Worm (Caenorhabditis elegans) whole organism, dauer: Measurements from ENCODE around the gene C56C10.6.

Experiments used
- unc-62 ChIP-seq: sonication (generic microtip); optimal IDR thresholded peaks from 2 replicates; lab custom pipeline; 2017; ENCODE audit warnings: missing biosample characterization, missing genetic modification reagents, missing genetic modification characterization

Gene C56C10.6

DNA sequence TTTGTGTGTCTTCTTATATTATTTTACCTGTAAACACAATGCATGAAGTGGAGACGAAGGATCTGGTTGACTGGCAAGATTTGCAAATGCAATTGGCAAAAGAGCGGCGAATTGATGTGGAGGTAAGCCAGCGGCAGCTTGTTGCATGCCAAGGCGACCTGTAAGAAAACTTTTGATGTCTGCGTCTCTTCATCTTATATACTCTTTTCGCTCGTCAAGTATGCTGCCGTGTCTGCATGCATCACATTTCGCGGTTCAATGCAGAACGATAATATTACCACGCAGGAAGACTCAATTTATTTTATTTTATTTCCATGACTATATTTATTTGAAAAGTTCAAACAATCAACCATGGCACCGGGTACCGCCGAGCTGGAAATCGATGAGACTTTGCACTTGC, 19.8 kb upstream of the C56C10.6 start, which contains the start of gene vps-33.2:
vps-33.2 (plus strand) TSS at position 244 of the 400 bp plus-strand sequence.
- TF ChIP-seq unc-62 = no peak

DNA sequence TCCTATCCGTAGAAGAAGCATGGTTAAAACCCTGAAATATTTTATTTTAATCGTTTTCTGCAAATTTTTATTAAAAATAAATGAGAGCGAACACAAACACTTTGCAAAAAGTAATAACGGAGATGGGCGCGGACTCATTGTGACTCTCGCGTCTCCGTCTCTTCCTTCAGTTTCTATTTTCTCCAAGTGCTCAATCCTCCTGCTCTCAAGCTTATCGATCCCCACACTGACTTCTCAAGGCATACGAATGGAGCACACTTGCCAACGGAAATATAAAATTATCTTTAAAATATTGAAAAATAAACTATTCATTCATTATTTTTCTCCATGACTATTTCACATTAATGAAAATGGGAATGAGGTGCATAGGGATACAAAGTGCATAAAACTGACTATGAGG, 16.9 kb upstream of the C56C10.6 start, which contains the start of gene dnj-8:
dnj-8 (minus strand) TSS at position 31 of the 400 bp plus-strand sequence.
- no peak for TF ChIP-seq unc-62

DNA sequence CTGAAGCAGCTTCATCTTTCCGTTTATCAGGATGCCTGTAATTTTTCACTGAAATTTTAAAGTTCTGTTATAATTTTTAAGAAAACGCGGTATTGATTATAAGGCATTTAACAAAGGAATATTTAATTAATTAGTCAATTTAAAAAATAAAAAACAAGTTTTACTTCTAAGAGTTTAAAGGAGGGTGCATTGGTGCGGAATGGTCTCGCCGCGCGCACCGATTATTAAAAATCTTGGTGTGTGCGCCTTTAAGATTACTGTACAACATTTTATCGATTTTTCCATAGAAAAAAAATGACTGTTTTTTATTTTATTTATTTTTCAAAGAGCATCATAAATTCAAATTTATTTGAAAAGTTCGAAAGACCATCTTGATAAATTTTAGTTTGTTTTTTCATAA, 16.4 kb upstream of the C56C10.6 start:
- TF ChIP-seq unc-62 = no peak

DNA sequence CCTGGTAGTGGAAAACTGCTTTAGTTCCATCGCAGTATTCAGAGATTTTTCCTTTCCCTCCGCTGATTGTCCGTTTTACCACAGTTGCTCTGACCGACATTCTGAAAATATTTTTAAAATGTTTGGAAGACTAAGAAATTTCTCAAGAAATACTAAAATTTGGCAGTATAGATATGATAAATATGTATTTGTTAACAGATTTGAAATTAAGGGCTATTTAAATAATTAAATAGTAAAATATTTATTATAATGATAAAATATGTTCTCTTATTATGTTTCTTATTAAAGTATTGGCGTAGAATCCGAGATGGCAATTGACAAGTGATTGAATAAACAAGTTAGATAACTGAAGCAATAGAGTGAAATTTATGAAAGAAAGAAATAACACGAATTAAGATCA, 13.0 kb upstream of the C56C10.6 start, which contains the start of gene aipr-1:
aipr-1 (minus strand) TSS at position 101 of the 400 bp plus-strand sequence.
- TF ChIP-seq unc-62 = no peak

DNA sequence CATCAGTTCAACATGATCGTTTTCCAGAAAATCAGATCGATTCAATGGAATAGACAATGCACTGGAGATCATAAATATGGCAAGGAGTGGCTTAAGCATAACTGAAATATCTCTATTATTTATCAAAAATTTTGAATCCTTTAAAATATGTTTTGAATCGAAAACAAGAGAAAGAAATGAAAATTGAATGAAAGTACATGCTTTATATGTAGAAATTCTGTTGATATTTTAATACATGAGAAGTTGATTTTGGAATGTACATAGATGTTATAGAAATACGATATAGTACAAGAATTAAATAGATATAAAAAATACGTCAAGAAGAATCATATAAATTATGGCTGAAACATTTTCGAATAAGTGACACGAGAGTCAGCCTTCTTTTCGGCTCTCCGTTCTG, 11.1 kb upstream of the C56C10.6 start, which contains the start of gene C56C10.9:
C56C10.9 (minus strand) TSS at position 101 of the 400 bp plus-strand sequence.
- TF ChIP-seq unc-62 = no peak

DNA sequence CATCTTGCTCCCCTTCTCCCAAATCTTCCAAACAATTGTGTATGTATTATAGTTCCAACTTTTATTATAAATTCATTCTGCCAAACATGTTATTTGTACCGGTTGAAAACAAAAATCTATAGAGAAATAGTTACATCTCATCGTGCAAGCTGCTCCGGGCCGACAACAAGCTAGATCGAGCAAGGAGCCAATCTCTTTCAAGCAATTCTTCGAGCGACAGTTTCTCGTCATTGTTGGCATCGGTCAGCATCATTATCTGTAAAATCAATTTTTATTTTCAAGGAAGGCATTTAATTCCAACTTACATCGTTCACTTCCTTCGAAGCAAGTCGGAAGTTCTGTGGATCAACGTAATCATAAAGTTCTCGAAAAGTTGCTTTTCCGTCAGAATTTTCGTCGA, 9.9 kb upstream of the C56C10.6 start:
- no peak for TF ChIP-seq unc-62

DNA sequence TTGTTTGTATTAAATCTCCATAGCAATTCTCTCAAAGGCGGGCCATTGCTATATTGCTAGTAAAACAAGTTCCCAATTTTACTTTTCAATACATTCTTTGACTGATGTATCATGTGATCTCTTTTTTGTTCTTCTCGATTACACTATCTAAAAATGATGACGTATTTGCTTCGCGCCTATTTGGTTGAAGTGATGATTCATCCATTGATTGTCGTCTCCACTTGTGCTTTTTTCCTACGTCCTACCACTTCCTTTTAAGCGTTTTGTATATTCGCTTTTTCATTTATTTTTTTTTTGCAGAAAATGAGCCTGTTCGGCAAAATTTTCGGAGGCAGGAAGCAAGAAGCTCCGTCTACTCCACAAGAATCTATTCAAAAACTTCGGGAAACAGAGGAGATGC, 8.3 kb upstream of the C56C10.6 start, which contains the start of gene vps-32.1:
vps-32.1 (plus strand) TSS at position 301 of the 400 bp plus-strand sequence.
- TF ChIP-seq unc-62 = no peak

DNA sequence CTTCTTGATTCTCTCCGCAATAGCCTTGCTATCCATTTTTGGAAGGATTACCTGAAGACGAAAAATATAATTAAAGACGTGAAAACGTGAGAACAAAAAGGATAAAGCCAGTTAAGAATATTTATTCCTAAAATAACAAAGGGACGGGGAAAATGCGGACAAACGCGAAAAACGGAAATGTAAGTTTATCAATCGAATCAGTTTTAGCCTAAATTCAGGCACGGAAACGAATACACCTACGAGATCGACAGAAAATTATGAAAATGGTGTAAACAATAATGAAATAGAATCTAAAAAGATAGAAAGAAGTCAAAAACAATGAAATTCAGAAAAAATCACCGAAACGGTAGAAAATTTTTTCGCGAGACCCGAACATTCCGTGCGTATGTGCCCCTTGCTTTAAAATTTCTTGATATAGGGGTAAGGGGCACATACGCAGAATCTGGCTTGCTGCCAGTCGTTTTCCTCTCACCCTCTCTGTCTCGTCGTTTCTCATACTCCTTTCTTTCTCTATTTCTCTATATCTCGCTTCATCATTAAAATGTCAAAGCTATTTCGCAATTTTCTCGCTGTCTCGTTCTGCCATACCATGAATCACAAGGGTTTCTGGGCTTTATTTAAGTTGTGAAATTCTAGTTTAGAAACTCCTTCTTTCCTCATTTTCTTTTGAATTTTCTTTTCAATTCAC, 7.6 kb upstream of the C56C10.6 start, which contains the start of gene icd-1:
icd-1 (minus strand) TSS at position 51 of the 688 bp plus-strand sequence.
- no peak for TF ChIP-seq unc-62

DNA sequence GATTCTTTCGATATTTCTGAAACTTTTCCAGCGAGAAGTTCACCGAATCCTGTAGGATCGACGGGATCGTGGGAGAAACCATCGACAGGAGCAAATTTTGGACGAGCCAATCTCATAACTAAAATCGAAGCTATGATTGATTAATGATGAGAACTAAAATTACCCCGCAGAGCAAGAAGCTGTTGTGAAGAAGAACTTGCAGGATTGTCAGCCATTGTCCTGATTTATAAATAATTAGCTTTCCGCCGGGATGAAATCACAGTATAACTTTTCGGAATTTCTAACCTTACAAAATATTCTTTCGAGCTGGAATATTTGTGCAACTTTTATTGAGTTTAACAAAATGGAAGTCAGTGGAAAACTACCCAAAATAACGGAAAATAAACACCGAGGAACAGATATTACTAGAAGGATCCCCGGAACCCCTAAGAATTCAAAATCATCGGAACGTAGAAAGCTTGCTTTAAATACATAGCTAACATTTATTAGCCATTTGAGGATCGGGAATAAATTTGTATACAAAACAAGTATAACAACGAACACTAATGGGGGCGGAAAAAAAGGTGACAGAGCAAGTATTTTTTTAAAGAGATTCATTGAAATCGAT, 6.2 kb upstream of the C56C10.6 start, which contains the start of gene C56C10.7:
C56C10.7 (minus strand) TSS at position 312 of the 607 bp plus-strand sequence.
- TF ChIP-seq unc-62 = no peak

DNA sequence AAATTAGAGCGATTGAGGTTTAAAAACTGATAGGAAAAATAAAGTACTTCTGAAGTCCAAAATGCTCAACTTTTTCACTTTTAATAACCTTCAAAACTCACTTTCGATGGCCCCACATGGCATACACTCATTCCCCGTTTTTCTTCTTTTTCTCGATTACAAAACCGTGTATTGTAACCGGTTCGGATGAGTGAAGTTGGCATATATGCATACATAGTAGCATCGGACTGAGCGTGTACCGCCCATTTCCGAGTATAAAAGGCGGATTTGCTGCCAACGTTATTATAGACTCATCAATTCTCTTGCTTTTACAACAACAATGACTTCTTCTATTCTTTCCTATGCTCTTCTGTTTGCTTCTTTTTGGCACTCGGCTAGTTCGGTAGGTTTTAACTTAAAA, 1.6 kb upstream of the C56C10.6 start, which contains the start of gene C56C10.4:
C56C10.4 (plus strand) TSS at position 301 of the 400 bp plus-strand sequence.
- TF ChIP-seq unc-62 = no peak

DNA sequence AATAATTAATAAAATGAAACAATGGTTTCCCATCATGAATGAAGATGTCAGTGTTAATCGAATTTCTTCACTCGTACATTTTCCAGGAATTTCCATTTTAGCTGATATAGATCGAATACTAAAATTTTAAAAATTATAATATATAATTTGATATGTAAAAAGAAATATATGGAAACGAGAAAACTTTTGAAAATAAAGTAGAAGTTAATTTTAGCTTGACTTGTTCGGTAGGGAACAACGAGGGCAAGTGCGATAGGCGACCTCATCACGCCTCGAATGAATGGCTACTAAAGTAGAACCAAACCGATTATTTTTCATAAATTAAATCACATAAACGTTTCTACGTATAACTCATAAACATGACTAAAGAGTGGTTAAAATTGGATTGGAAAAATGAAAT, 2.8 kb downstream of the C56C10.6 start, which contains the start of gene sra-31:
sra-31 (minus strand) TSS at position 101 of the 400 bp plus-strand sequence.
- TF ChIP-seq unc-62 = no peak

DNA sequence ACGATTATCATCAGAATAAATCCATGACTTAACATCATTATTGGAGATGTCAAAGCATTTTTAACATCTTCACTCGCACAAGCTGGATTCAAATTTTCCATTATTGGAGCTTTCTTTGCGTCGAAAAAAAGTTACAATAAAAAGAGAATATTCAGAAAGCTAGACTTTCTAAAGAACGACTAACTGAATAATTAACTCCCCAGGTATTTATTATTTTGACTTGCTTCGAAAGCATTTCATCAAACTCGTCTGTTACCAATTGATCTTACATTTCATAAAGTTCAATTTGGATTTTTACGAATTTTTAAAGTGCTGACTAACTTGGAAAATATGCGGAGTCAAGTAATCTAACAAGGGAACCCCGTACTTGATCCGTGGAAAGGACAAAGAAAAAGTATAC, 5.5 kb downstream of the C56C10.6 start, which contains the start of gene sra-29:
sra-29 (minus strand) TSS at position 101 of the 400 bp plus-strand sequence.
- TF ChIP-seq unc-62 = no peak

DNA sequence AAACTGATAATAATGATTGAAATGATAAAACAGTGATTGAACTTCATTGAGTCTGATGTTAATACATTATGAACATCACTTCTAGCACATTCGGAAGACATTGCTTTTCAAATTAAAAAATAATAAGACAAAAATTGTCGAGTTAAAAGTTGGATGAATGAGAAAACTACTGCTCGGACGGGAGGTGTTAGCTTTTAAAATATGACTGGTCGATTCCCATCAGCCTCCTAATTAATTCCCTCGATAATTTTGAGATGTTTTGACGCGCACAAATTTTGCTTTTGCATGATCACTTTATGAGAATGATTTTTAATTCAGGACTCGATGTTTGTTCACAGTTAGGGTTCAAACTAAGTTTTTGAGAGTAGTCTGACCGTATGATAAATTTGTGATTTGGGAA, 7.5 kb downstream of the C56C10.6 start, which contains the start of gene sra-28:
sra-28 (minus strand) TSS at position 101 of the 400 bp plus-strand sequence.
- TF ChIP-seq unc-62 = no peak

DNA sequence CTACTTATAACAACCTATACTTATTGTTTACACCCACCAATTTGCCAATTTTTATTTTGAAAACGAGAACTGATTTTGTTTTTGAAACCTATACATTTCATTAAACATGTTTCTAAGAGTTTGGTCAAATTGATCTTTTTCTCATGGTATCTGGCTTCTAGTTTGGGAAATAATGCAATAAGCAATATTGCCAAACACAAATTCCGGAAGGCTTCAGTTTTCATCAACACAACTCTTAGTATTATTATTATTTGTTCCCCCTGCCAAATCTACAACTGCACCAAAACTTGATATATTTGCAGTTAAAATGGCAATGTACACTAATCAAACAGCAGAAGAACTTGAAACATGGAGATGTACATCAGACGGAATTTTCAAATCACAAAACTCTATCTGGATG, 12.4 kb downstream of the C56C10.6 start, which contains the start of gene sra-27:
sra-27 (plus strand) TSS at position 301 of the 400 bp plus-strand sequence.
- no peak for TF ChIP-seq unc-62

DNA sequence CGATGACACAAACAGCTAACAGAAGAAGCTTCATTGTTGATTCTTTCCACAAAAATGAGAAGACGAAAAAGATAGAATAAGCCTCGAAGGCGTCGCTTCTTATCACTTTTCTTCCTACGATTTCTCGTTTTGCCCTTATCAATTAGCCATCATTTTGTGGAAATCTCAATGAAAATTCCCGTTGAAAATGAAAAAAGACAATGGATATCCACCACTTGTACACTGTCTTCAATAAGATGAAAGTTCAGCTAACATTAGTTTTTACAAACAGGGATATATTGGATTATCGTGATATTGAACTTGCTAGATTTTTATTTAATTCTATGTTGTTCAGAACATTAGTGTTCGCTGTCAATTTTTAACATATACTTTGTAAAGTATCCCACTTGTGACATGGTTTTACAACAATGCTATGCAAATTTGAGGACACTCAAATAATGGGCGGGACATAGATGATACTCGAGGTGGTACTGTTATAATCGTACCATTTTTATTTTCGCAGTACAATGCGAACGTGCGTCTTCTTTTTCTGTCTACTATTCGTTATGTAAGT, 14.4 kb downstream of the C56C10.6 start, which contains the start of the genes F18C5.5 and F18C5.9:
F18C5.5 (minus strand) TSS at position 101 of the 553 bp plus-strand sequence.
F18C5.9 (plus strand) TSS at position 503 of the 553 bp plus-strand sequence.
- no peak for TF ChIP-seq unc-62

DNA sequence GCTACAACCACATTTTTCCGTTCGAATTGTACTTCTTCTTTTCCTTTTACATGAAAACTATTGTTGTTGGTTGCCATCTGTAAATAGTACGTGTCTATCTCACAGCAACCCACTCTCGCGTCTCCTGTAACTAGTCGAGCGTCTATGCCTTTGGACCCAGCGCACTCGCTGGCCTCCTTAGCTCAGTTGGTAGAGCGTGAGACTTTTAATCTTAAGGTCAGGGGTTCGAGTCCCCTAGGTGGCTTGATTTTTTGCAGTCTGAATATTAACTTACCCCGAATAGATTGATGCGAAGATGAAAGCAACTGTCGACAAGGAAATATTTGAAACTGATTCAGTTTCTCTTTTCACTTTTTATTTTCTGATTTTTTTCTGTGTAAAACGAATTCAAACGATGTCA, 16.1 kb downstream of the C56C10.6 start, which contains the start of gene mpz-3:
mpz-3 (minus strand) TSS at position 320 of the 400 bp plus-strand sequence.
- TF ChIP-seq unc-62 = no peak
